Fruit fly (Drosophila melanogaster): ENCODE data around the gene CD98hc.
A peak's percentile ranks its signal among the peaks of the same experiment; 100 is the strongest.

DNA sequence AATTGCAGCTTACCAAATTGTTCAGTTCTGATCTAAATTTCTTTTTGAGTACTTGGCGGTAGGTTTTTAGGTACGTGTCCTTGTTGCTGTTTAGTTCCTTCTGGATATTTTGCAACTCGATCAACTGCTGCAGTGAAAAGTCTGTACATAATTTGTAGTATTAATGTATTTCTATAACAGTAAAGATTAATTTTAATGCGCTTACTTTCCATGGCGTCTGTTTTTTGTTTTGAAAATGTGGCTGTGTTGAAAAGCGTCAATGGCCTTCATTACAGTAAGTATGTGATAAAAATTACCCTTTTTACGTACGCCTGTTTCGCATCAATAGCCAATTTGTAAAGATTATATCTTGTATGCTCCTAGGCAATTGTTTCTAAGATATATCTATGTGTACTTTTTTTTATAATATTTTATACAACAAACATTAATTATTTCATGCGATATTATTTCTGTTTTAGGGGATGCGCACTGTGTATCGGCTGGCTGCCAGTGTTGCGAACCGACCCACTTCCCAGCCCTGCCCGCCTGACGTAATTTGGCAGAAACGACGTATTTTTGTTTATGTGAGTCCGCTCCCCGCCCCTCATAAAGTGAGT, 22.9 kb upstream of the CD98hc start, which contains the start of the genes Kmn2 and CG2698:
- peak; percentile 97 for TF ChIP-seq Awh (GFP tag; IDR thresholded peaks at IDR 0.05)
- no peak for TF ChIP-seq Dfd (GFP tag; optimal IDR thresholded peaks at IDR 0.05)
